Fruit fly (Drosophila melanogaster): Measurements from ENCODE around the gene CG5292.

The CG5292 gene

DNA sequence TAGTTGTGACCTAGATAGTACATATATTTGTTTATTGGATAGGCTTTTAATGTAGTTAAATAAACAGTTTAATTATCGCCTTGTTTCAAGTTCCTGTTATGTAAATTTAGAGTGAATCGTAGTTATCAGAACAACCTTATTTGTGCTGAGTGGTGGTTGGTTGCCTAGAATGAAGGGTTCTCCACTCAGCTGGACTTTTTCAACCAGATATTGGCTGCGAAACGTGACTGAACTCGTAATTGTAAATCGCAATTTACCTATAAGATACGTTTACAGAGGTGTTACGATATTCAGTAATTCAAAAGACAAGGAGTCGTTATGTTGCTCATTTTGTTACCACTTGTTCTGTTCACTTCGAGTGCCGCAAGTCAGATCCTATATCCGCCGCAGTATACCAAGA lies 14.1 kb upstream of the CG5292 start, which contains the start of gene CG5255:
Gene CG5255, plus strand, starts transcription at position 301 of the 400 bp plus-strand sequence.
- TF ChIP-seq Snoo (tag; optimal IDR thresholded peaks at IDR 0.05) = no peak
- TF ChIP-seq CG9948 (tag; optimal IDR thresholded peaks at IDR 0.05) = no peak
- TF ChIP-seq Ets98B (GFP tag; IDR thresholded peaks at IDR 0.05) = no peak
- no peak for TF ChIP-seq CG17806 (tag; optimal IDR thresholded peaks at IDR 0.05)
- no peak for TF ChIP-seq fd96Ca (GFP tag; IDR thresholded peaks at IDR 0.05)
- TF ChIP-seq CG10348 (GFP tag; IDR thresholded peaks at IDR 0.05) = no peak
- TF ChIP-seq EcR (GFP tag; optimal IDR thresholded peaks at IDR 0.05) = no peak
- TF ChIP-seq rn (GFP tag; IDR thresholded peaks at IDR 0.05) = no peak
- no peak for TF ChIP-seq CG14655 (GFP tag; optimal IDR thresholded peaks at IDR 0.05)
- TF ChIP-seq Pif1B (GFP tag; optimal IDR thresholded peaks at IDR 0.05) = no peak
- TF ChIP-seq CG8301 (tag; optimal IDR thresholded peaks at IDR 0.05) = no peak
- TF ChIP-seq CG32121 (GFP tag; IDR thresholded peaks at IDR 0.05) = no peak
- TF ChIP-seq CG12605 (GFP tag; IDR thresholded peaks at IDR 0.05) = no peak
- TF ChIP-seq CG34367 (tag; optimal IDR thresholded peaks at IDR 0.05) = no peak
- no peak for TF ChIP-seq CG8159 (tag; optimal IDR thresholded peaks at IDR 0.05)
- TF ChIP-seq CG4496 (GFP tag; IDR thresholded peaks at IDR 0.05) = no peak
- no peak for TF ChIP-seq D1 (tag; optimal IDR thresholded peaks at IDR 0.05)

DNA sequence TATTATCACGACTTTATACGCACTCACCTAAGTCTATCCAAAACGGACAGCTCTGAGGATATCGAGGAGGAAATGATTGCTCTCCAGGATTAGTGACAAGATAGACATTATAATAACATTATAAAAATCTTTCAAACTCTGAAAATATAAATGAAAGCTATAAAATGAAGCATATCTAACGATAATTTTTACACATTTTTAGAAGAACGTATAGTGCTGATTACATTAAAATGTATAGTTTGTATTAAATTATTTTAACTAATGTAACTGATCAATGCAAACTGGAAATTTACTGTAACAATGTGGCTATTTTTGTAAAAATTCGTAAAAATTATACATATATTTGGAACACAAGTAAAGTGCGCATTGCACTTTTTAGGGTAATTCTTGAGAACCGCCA lies 13.0 kb upstream of the CG5292 start, which contains the start of gene CG5265:
Gene CG5265, plus strand, starts transcription at position 301 of the 400 bp plus-strand sequence.
- TF ChIP-seq Pif1A (GFP tag; optimal IDR thresholded peaks at IDR 0.05) = no peak
- no peak for TF ChIP-seq CG10348 (GFP tag; IDR thresholded peaks at IDR 0.05)
- no peak for TF ChIP-seq EcR (GFP tag; optimal IDR thresholded peaks at IDR 0.05)
- no peak for TF ChIP-seq Pif1B (GFP tag; optimal IDR thresholded peaks at IDR 0.05)
- TF ChIP-seq rn (GFP tag; IDR thresholded peaks at IDR 0.05) = no peak
- no peak for TF ChIP-seq Snoo (tag; optimal IDR thresholded peaks at IDR 0.05)
- no peak for TF ChIP-seq CG15710 (tag; optimal IDR thresholded peaks at IDR 0.05)
- TF ChIP-seq CG32121 (GFP tag; IDR thresholded peaks at IDR 0.05) = no peak
- TF ChIP-seq CG9948 (tag; optimal IDR thresholded peaks at IDR 0.05) = no peak
- TF ChIP-seq CG4496 (GFP tag; IDR thresholded peaks at IDR 0.05) = no peak
- no peak for TF ChIP-seq CG14655 (GFP tag; optimal IDR thresholded peaks at IDR 0.05)
- no peak for TF ChIP-seq CG12605 (GFP tag; IDR thresholded peaks at IDR 0.05)
- TF ChIP-seq CG13204 (GFP tag; optimal IDR thresholded peaks at IDR 0.05) = no peak
- no peak for TF ChIP-seq CG17806 (tag; optimal IDR thresholded peaks at IDR 0.05)
- TF ChIP-seq D1 (tag; optimal IDR thresholded peaks at IDR 0.05) = no peak
- no peak for TF ChIP-seq CG8159 (tag; optimal IDR thresholded peaks at IDR 0.05)

DNA sequence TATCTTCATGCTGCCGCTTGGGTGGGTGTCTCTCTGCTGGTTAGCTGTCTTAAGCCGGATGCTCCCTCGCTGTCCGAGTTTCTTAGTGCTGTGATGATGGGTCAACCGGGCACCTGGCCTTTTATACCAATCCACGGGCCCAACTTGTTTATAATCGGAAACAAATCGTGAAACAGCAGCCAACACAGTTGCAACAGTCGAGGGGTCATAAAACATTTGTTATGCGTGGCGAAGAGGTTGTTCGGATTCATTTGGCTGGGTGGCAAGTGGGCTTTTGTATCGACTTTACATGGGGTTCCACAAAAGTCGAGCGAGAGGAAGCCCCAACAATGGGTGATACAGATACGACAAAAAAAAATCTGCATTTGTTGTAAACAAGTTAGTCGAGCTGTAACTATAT lies 9.4 kb upstream of the CG5292 start, which contains the start of gene TwdlW:
Gene TwdlW, minus strand, starts transcription at position 101 of the 400 bp plus-strand sequence.
- TF ChIP-seq CG8159 (tag; optimal IDR thresholded peaks at IDR 0.05) (no peak), CG13204 (GFP tag; optimal IDR thresholded peaks at IDR 0.05) (no peak), CG14655 (GFP tag; optimal IDR thresholded peaks at IDR 0.05) (no peak), D1 (tag; optimal IDR thresholded peaks at IDR 0.05) (no peak), gl (tag; optimal IDR thresholded peaks at IDR 0.05) (no peak), rn (GFP tag; IDR thresholded peaks at IDR 0.05) (no peak), CG4496 (GFP tag; IDR thresholded peaks at IDR 0.05) (no peak), CG32121 (GFP tag; IDR thresholded peaks at IDR 0.05) (no peak), CG9948 (tag; optimal IDR thresholded peaks at IDR 0.05) (no peak), CG10348 (GFP tag; IDR thresholded peaks at IDR 0.05) (no peak), fd96Ca (GFP tag; IDR thresholded peaks at IDR 0.05) (no peak), EcR (GFP tag; optimal IDR thresholded peaks at IDR 0.05) (no peak), CG34367 (tag; optimal IDR thresholded peaks at IDR 0.05) (no peak)

DNA sequence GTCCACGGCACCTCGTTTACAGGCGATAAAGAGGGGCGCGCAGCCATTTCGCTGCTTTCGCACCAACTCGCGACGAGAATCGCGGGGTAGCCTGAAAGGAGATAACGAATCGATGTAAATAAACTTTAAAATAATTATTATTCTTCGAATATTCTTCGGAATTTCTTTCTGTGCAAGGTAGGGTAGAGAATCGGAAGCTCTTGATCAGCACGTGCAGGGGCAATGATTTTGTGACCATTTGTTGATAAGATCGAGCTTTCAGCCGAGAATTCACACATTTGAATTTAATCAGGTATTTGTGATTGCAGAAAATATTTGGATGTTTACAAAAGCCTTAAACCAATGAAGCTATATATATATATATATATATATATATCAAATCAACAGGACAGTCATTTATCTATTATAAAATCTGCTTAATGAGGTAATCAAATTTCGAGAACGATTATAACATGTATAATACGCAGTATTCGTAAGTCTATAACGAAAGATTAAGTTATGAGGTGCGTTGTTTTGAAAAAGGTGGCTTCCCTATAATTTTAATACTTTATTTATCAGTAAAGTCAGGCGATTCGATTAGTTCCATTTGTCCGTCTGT lies 3.9 kb upstream of the CG5292 start:
- TF ChIP-seq Snoo (tag; optimal IDR thresholded peaks at IDR 0.05) (no peak), CG8301 (tag; optimal IDR thresholded peaks at IDR 0.05) (no peak), CG12605 (GFP tag; IDR thresholded peaks at IDR 0.05) (no peak), CG10348 (GFP tag; IDR thresholded peaks at IDR 0.05) (no peak), Pif1A (GFP tag; optimal IDR thresholded peaks at IDR 0.05) (no peak), Pif1B (GFP tag; optimal IDR thresholded peaks at IDR 0.05) (no peak), gl (tag; optimal IDR thresholded peaks at IDR 0.05) (no peak), CG8159 (tag; optimal IDR thresholded peaks at IDR 0.05) (no peak), CG4496 (GFP tag; IDR thresholded peaks at IDR 0.05) (no peak), Ets98B (GFP tag; IDR thresholded peaks at IDR 0.05) (no peak), CG15710 (tag; optimal IDR thresholded peaks at IDR 0.05) (no peak), EcR (GFP tag; optimal IDR thresholded peaks at IDR 0.05) (no peak), CG34367 (tag; optimal IDR thresholded peaks at IDR 0.05) (no peak), CG9948 (tag; optimal IDR thresholded peaks at IDR 0.05) (no peak), rn (GFP tag; IDR thresholded peaks at IDR 0.05) (no peak), CG32121 (GFP tag; IDR thresholded peaks at IDR 0.05) (no peak), CG13204 (GFP tag; optimal IDR thresholded peaks at IDR 0.05) (no peak), CG14655 (GFP tag; optimal IDR thresholded peaks at IDR 0.05) (no peak), CG17806 (tag; optimal IDR thresholded peaks at IDR 0.05) (no peak)

DNA sequence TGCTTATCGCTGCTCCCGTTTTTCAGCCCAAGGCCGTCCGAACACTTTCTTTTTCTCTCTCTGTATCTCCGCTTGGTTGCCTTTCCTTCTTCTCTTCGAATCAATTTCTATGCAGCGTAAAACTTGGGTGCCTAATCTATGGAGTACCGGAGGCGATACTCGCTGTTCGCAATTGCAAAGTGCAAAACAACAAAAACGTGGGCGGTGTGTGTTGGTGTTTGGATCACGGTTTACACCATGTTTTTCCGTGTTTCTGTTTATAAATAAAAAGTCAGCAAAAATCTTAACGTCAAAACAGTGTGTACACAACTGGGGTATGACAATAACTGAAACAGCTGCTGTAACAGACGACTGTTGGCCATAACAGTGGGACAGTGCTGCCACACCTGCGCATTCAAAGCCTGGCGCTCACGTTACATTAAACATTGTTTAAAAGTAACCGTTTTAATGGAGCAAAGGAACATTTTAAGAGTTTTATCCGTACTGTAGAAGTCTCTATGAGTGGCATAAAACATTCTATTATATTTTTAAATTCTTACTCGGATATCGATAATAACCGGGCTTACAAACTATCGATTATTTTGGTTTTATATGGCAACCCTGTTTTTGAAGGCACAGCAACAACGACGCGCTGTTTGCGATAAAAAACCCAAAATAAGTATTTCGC lies 2.4 kb upstream of the CG5292 start, which contains the start of the genes m-cup and Det:
Gene m-cup, minus strand, starts transcription at position 333 of the 667 bp plus-strand sequence.
Gene Det, plus strand, starts transcription at position 588 of the 667 bp plus-strand sequence.
- TF ChIP-seq fd96Ca (GFP tag; IDR thresholded peaks at IDR 0.05) = no peak
- TF ChIP-seq CG4496 (GFP tag; IDR thresholded peaks at IDR 0.05) = 0 out of 3 replicates have a peak, but pooled peaks have one; percentile 41
- TF ChIP-seq CG14655 (GFP tag; optimal IDR thresholded peaks at IDR 0.05) = no peak
- TF ChIP-seq CG8159 (tag; optimal IDR thresholded peaks at IDR 0.05) = no peak
